Worm (Caenorhabditis elegans) whole organism, L4 larva: Measurements from ENCODE around the gene atz-1.

ENCODE experiments used
- ama-1 ChIP-seq: fragments of 150-350 bp; optimal IDR thresholded peaks from 2 replicates; lab custom pipeline; 2014; ENCODE audit warnings: inconsistent platforms, mixed read lengths
- dmd-8 ChIP-seq: fragments of 200-800 bp; sonication (Bioruptor generic); IDR thresholded peaks from 2 replicates; pipeline ENCODE4 v1.3.6; 2022; ENCODE audit warnings: missing genetic modification characterization, missing compliant biosample characterization
- dmd-9 ChIP-seq: fragments of 200-800 bp; sonication (Bioruptor generic); IDR thresholded peaks from 2 replicates; pipeline ENCODE4 v1.3.6; 2022; ENCODE audit warnings: missing genetic modification reagents, missing genetic modification characterization, missing compliant biosample characterization
- dpl-1 ChIP-seq: fragments of 150-350 bp; optimal IDR thresholded peaks from 2 replicates; lab custom pipeline; 2014; ENCODE audit warnings: missing biosample characterization, missing genetic modification reagents, missing genetic modification characterization
- egl-43 ChIP-seq: fragments of 200-800 bp; sonication (Bioruptor generic); IDR thresholded peaks from 2 replicates; pipeline ENCODE4 v1.3.6; 2022; ENCODE audit warnings: missing genetic modification reagents, missing genetic modification characterization, missing compliant biosample characterization
- hlh-30 ChIP-seq: sonication (generic microtip); optimal IDR thresholded peaks from 2 replicates; lab custom pipeline; 2017; ENCODE audit warnings: antibody characterized with exemption, mild to moderate bottlenecking, missing genetic modification characterization, missing compliant biosample characterization; ENCODE audit not compliant: insufficient read depth
- lin-15B ChIP-seq: fragments of 150-350 bp; sonication (generic microtip); optimal IDR thresholded peaks from 3 replicates; lab custom pipeline; 2014; ENCODE audit warnings: missing biosample characterization, missing genetic modification characterization
- lin-38 ChIP-seq: fragments of 200-800 bp; sonication (Bioruptor generic); IDR thresholded peaks from 2 replicates; pipeline ENCODE4 v1.3.6; 2022; ENCODE audit warnings: missing genetic modification reagents, missing genetic modification characterization, missing compliant biosample characterization
- lin-39 ChIP-seq: fragments of 150-350 bp; optimal IDR thresholded peaks from 2 replicates; lab custom pipeline; 2014; ENCODE audit warnings: missing biosample characterization, missing genetic modification reagents, missing genetic modification characterization
- mdl-1 ChIP-seq, 2 experiments: fragments of 150-350 bp in 1 of 2; sonication (generic microtip) in 1 of 2; optimal IDR thresholded peaks; 2 replicates each; lab custom pipeline; 2014 to 2017; ENCODE audit warnings: missing biosample characterization in 2 of 2, missing genetic modification characterization in 2 of 2
- mdt-29 ChIP-seq: fragments of 200-800 bp; sonication (Bioruptor generic); IDR thresholded peaks from 2 replicates; pipeline ENCODE4 v1.3.6; 2022; ENCODE audit warnings: missing genetic modification reagents, missing genetic modification characterization, missing compliant biosample characterization
- mep-1 ChIP-seq: fragments of 150-350 bp; sonication (generic microtip); optimal IDR thresholded peaks from 3 replicates; lab custom pipeline; 2014; ENCODE audit warnings: missing biosample characterization, missing genetic modification characterization
- mes-2 ChIP-seq: sonication (generic microtip); optimal IDR thresholded peaks from 2 replicates; lab custom pipeline; 2016; ENCODE audit warnings: missing genotype, mild to moderate bottlenecking, missing genetic modification characterization, missing compliant biosample characterization; ENCODE audit not compliant: poor library complexity, severe bottlenecking
- mxl-2 ChIP-seq: fragments of 200-800 bp; sonication (Bioruptor generic); conservative IDR thresholded peaks from 2 replicates; pipeline ENCODE4 v1.3.6; 2022; ENCODE audit warnings: missing genetic modification reagents, missing genetic modification characterization, missing compliant biosample characterization
- nhr-10 ChIP-seq: fragments of 150-350 bp; optimal IDR thresholded peaks from 2 replicates; lab custom pipeline; 2014; ENCODE audit warnings: missing biosample characterization, missing genetic modification characterization
- nhr-28 ChIP-seq: fragments of 150-350 bp; optimal IDR thresholded peaks from 2 replicates; lab custom pipeline; 2014; ENCODE audit warnings: missing biosample characterization, missing genetic modification characterization
- nhr-48 ChIP-seq: sonication (generic microtip); optimal IDR thresholded peaks from 2 replicates; lab custom pipeline; 2016; ENCODE audit warnings: mild to moderate bottlenecking, missing genetic modification characterization, missing compliant biosample characterization
- nhr-77 ChIP-seq: fragments of 150-350 bp; optimal IDR thresholded peaks from 2 replicates; lab custom pipeline; 2014; ENCODE audit warnings: missing biosample characterization, missing genetic modification characterization
- ztf-7 ChIP-seq: fragments of 150-350 bp; optimal IDR thresholded peaks from 2 replicates; lab custom pipeline; 2014; ENCODE audit warnings: missing biosample characterization, missing genetic modification characterization

atz-1 gene

ce11 chrIV:12330840-12331359 is 45.0 kb downstream of the atz-1 start, which contains the start of gene ufd-1:
TSS of gene ufd-1 (minus strand) at chrIV:12330890.
- no peak for TF ChIP-seq ztf-7 (tag; lab: Kevin White, UChicago)
- no peak for TF ChIP-seq mdl-1 (tag; optimal IDR thresholded peaks at IDR 0.05; lab: Kevin White, UChicago)
- TF ChIP-seq lin-39 (tag; lab: Kevin White, UChicago): no peak
- TF ChIP-seq dmd-8 (GFP tag; lab: Robert Waterston, UW): no peak
- no peak for TF ChIP-seq dmd-9 (GFP tag; lab: Robert Waterston, UW)
- TF ChIP-seq lin-38 (GFP tag; lab: Robert Waterston, UW): peak; percentile 42
- no peak for TF ChIP-seq hlh-30 (tag; lab: Kevin White, UChicago)
- TF ChIP-seq mxl-2 (GFP tag; lab: Robert Waterston, UW): no peak
- TF ChIP-seq mdt-29 (GFP tag; lab: Robert Waterston, UW): no peak
- peak; percentile 51 for TF ChIP-seq mep-1 (tag; lab: Kevin White, UChicago)
- no peak for TF ChIP-seq lin-15B
- peak; percentile 13 for TF ChIP-seq dpl-1 (GFP tag; lab: Kevin White, UChicago)
- no peak for TF ChIP-seq nhr-48 (tag; lab: Kevin White, UChicago)
- TF ChIP-seq nhr-28: peak; percentile 58
- TF ChIP-seq nhr-10: no peak
- TF ChIP-seq nhr-77: no peak
- TF ChIP-seq ama-1 (lab: Kevin White, UChicago): peak; percentile 29
- peak; percentile 37 for TF ChIP-seq mes-2 (tag; lab: Kevin White, UChicago)

ce11 chrIV:12326932-12327331 is 49.0 kb downstream of the atz-1 start, which contains the start of gene F19B6.3:
TSS of gene F19B6.3 (plus strand) at chrIV:12327232.
- 0 out of 2 replicates have a peak, but pooled peaks have one; percentile 9 for TF ChIP-seq egl-43 (GFP tag; lab: Robert Waterston, UW)
